Worm (Caenorhabditis elegans) whole organism, L4/young adult: ENCODE results near the gene wrt-7.

ENCODE experiments used
- W03F9.2 ChIP-seq: fragments of 150-350 bp; optimal IDR thresholded peaks from 2 replicates; lab custom pipeline; 2014; ENCODE audit warnings: missing biosample characterization, missing genetic modification characterization
- him-1 ChIP-seq: sonication (generic microtip); optimal IDR thresholded peaks from 2 replicates; lab custom pipeline; 2016; ENCODE audit warnings: missing genotype, missing genetic modification reagents, missing genetic modification characterization, missing compliant biosample characterization

ce11 chrV:15327745-15328447 lies 9.4 kb downstream of the wrt-7 start, which contains the start of gene ZK1037.6:
- TF ChIP-seq W03F9.2 (no peak), him-1 (tag; lab: Kevin White, UChicago) (no peak)
